Fruit fly (Drosophila melanogaster): ENCODE results near the gene CG6793.

DNA sequence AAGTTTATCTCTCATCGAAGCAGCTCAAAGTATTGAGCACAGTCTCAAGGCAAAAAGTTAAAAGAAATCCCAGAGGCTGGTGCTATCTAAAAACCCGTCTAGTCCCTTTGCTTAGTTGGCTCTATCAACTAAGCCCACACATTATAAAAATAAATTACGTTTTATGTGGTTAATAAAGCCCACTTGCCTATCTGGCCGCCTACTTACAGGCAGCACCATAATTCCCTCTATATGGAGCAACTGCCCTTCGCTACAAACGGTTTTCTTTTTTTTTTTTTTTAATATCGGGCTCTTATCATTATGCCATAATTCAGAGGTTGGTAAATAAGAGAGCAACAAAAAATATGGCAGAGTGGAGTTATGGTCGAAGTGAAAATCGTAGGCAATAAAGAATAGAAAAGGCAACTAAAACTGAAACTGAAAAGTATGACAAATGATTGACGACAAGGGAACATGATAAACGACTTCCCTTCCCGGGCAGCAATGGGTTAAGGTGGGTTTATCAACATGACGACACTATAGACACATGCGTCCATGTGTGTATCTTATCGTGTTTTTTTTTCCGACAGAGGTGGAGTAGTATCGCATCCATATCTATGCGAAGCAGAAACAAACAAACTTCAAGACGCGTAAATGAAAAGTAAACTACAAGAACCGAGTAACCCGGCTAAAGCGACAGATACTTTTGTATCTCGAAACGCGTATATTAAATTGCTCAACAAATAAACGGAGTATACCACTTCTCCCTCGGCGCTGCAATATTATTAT lies 36.5 kb downstream of the CG6793 start:
- TF ChIP-seq Hr96 (GFP tag; optimal IDR thresholded peaks at IDR 0.05) (no peak), ovo (GFP tag; optimal IDR thresholded peaks at IDR 0.05) (no peak), cic (GFP tag; optimal IDR thresholded peaks at IDR 0.05) (peak; percentile 11), Crg-1 (GFP tag; optimal IDR thresholded peaks at IDR 0.05) (no peak), cnc (optimal IDR thresholded peaks at IDR 0.05) (no peak), CG11617 (GFP tag; optimal IDR thresholded peaks at IDR 0.05) (no peak), kay (GFP tag; ENCODE audit: borderline replicate concordance) (no peak), toe (GFP tag; optimal IDR thresholded peaks at IDR 0.05) (peak; percentile 6), bab1 (GFP tag; optimal IDR thresholded peaks at IDR 0.05) (no peak)
